Worm (Caenorhabditis elegans): ENCODE results near the gene R12C12.7.
A peak's percentile ranks its signal among the peaks of the same experiment; 100 is the strongest.

Gene R12C12.7

ce11 chrII:6043166-6043565 lies 12.6 kb downstream of the R12C12.7 start, which contains the start of gene R12C12.10:
TSS of gene R12C12.10 (minus strand) at chrII:6043266.
- TF ChIP-seq lsy-2 (tag; optimal IDR thresholded peaks at IDR 0.05), result no peak
- TF ChIP-seq ceh-83 (GFP tag; optimal IDR thresholded peaks at IDR 0.05), result no peak
- no peak for TF ChIP-seq mls-2 (tag; optimal IDR thresholded peaks at IDR 0.05)
- TF ChIP-seq nhr-12 (tag; optimal IDR thresholded peaks at IDR 0.05), result no peak
- no peak for TF ChIP-seq blmp-1 (tag; optimal IDR thresholded peaks at IDR 0.05)

- no peak for TF ChIP-seq zip-8 (tag; optimal IDR thresholded peaks at IDR 0.05)
- TF ChIP-seq M03D4.4 (tag; optimal IDR thresholded peaks at IDR 0.05), result no peak
- TF ChIP-seq snpc-4 (tag; optimal IDR thresholded peaks at IDR 0.05), result no peak
- TF ChIP-seq nhr-2 (tag; optimal IDR thresholded peaks at IDR 0.05), result no peak
- TF ChIP-seq unc-39 (tag; optimal IDR thresholded peaks at IDR 0.05), result no peak
- TF ChIP-seq ztf-11 (tag; optimal IDR thresholded peaks at IDR 0.05), result no peak
- TF ChIP-seq mls-2 (tag; optimal IDR thresholded peaks at IDR 0.05), result no peak
- TF ChIP-seq ceh-39 (tag; optimal IDR thresholded peaks at IDR 0.05), result no peak
- no peak for TF ChIP-seq tbx-8 (GFP tag; optimal IDR thresholded peaks at IDR 0.05)
- no peak for TF ChIP-seq nhr-76 (tag; optimal IDR thresholded peaks at IDR 0.05)
- no peak for TF ChIP-seq lin-32 (GFP tag; optimal IDR thresholded peaks at IDR 0.05)
- TF ChIP-seq ceh-83 (GFP tag; optimal IDR thresholded peaks at IDR 0.05), result no peak
- TF ChIP-seq nhr-12 (tag; optimal IDR thresholded peaks at IDR 0.05), result no peak
- TF ChIP-seq cnd-1 (tag; optimal IDR thresholded peaks at IDR 0.05), result no peak
- TF ChIP-seq ces-1 (GFP tag; optimal IDR thresholded peaks at IDR 0.05), result no peak
Measured at ce11 chrII:6031106-6031505, 24.7 kb downstream of the R12C12.7 start, which contains the start of gene frpr-16. TSS of gene frpr-16 (minus strand) at chrII:6031206.

ce11 chrII:6028594-6029141 lies 27.1 kb downstream of the R12C12.7 start:
- no peak for TF ChIP-seq lin-13 (tag; optimal IDR thresholded peaks at IDR 0.05)
- no peak for TF ChIP-seq elt-3 (tag; optimal IDR thresholded peaks at IDR 0.05)
- TF ChIP-seq unc-62 (GFP tag; optimal IDR thresholded peaks at IDR 0.05), result peak; percentile 80
- TF ChIP-seq ces-1 (GFP tag; optimal IDR thresholded peaks at IDR 0.05), result no peak
- no peak for TF ChIP-seq tbx-8 (GFP tag; optimal IDR thresholded peaks at IDR 0.05)
- no peak for TF ChIP-seq cnd-1 (tag; optimal IDR thresholded peaks at IDR 0.05)
- no peak for TF ChIP-seq unc-39 (tag; optimal IDR thresholded peaks at IDR 0.05)
- TF ChIP-seq lsy-2 (tag; optimal IDR thresholded peaks at IDR 0.05), result no peak
- TF ChIP-seq M03D4.4 (tag; optimal IDR thresholded peaks at IDR 0.05), result no peak
- TF ChIP-seq mep-1 (tag; optimal IDR thresholded peaks at IDR 0.05), result no peak
- no peak for TF ChIP-seq nhr-237 (tag; optimal IDR thresholded peaks at IDR 0.05)
- TF ChIP-seq flh-1 (GFP tag; optimal IDR thresholded peaks at IDR 0.05), result no peak
- no peak for TF ChIP-seq ztf-11 (tag; optimal IDR thresholded peaks at IDR 0.05)
- TF ChIP-seq nhr-76 (tag; optimal IDR thresholded peaks at IDR 0.05), result no peak
- no peak for TF ChIP-seq ceh-39 (tag; optimal IDR thresholded peaks at IDR 0.05)
- TF ChIP-seq hlh-1 (tag; optimal IDR thresholded peaks at IDR 0.05), result peak; percentile 36
- TF ChIP-seq unc-120 (tag; optimal IDR thresholded peaks at IDR 0.05; ENCODE audit: poor library complexity, severe bottlenecking), result peak; percentile 64
- no peak for TF ChIP-seq mab-5 (tag; optimal IDR thresholded peaks at IDR 0.05)
- no peak for TF ChIP-seq bed-3 (GFP tag; optimal IDR thresholded peaks at IDR 0.05)
- TF ChIP-seq nhr-2 (tag; optimal IDR thresholded peaks at IDR 0.05), result no peak
- TF ChIP-seq elt-1 (tag; optimal IDR thresholded peaks at IDR 0.05; ENCODE audit: borderline replicate concordance, insufficient read depth), result no peak
- TF ChIP-seq ceh-43 (GFP tag; optimal IDR thresholded peaks at IDR 0.05), result no peak
- TF ChIP-seq pha-4 (tag; optimal IDR thresholded peaks at IDR 0.05), result no peak
- TF ChIP-seq zip-8 (tag; optimal IDR thresholded peaks at IDR 0.05), result no peak
- no peak for TF ChIP-seq sptf-1 (tag; optimal IDR thresholded peaks at IDR 0.05)
- TF ChIP-seq nhr-12 (tag; optimal IDR thresholded peaks at IDR 0.05), result no peak
- no peak for TF ChIP-seq drap-1 (GFP tag; optimal IDR thresholded peaks at IDR 0.05)

- TF ChIP-seq unc-120 (tag; optimal IDR thresholded peaks at IDR 0.05; ENCODE audit: poor library complexity, severe bottlenecking) (no peak), ceh-39 (tag; optimal IDR thresholded peaks at IDR 0.05) (no peak), pha-4 (tag; optimal IDR thresholded peaks at IDR 0.05) (no peak), mab-5 (tag; optimal IDR thresholded peaks at IDR 0.05) (no peak), ztf-11 (tag; optimal IDR thresholded peaks at IDR 0.05) (no peak), ceh-83 (GFP tag; optimal IDR thresholded peaks at IDR 0.05) (no peak), ces-1 (GFP tag; optimal IDR thresholded peaks at IDR 0.05) (no peak), sptf-1 (tag; optimal IDR thresholded peaks at IDR 0.05) (no peak), nhr-28 (tag; optimal IDR thresholded peaks at IDR 0.05) (no peak), nhr-237 (tag; optimal IDR thresholded peaks at IDR 0.05) (no peak), mls-2 (tag; optimal IDR thresholded peaks at IDR 0.05) (no peak), unc-39 (tag; optimal IDR thresholded peaks at IDR 0.05) (no peak), tbx-8 (GFP tag; optimal IDR thresholded peaks at IDR 0.05) (no peak), elt-1 (tag; optimal IDR thresholded peaks at IDR 0.05; ENCODE audit: borderline replicate concordance, insufficient read depth) (no peak), snpc-4 (tag; optimal IDR thresholded peaks at IDR 0.05) (no peak), nhr-12 (tag; optimal IDR thresholded peaks at IDR 0.05) (no peak)
Measured at ce11 chrII:6026646-6027045, 29.1 kb downstream of the R12C12.7 start.
